Fruit fly (Drosophila melanogaster): Measurements from ENCODE around the gene Ntf-2r.

- TF ChIP-seq EcR (GFP tag; optimal IDR thresholded peaks at IDR 0.05) (no peak), pan (optimal IDR thresholded peaks at IDR 0.05) (no peak), usp (GFP tag; optimal IDR thresholded peaks at IDR 0.05) (no peak), Dll (optimal IDR thresholded peaks at IDR 0.05) (no peak), psq (optimal IDR thresholded peaks at IDR 0.05) (no peak), CG8478 (optimal IDR thresholded peaks at IDR 0.05) (no peak)
Measured at dm6 chr2L:18463610-18464009, 9.2 kb downstream of the Ntf-2r start.

Data from whole organism.